Fruit fly (Drosophila melanogaster) whole organism, prepupa: ENCODE data around the gene Tbcd.

Experiments used
- Blimp-1 ChIP-seq: fragments of 200-800 bp; sonication (Bioruptor generic); optimal IDR thresholded peaks from 3 replicates; lab custom pipeline; 2017; ENCODE audit warnings: missing biosample characterization, missing genetic modification characterization, mild to moderate bottlenecking, moderate library complexity, missing genetic modification reagents
- CG11762 ChIP-seq: fragments of 200-800 bp; sonication (Bioruptor generic); optimal IDR thresholded peaks from 3 replicates; lab custom pipeline; 2016; ENCODE audit warnings: missing biosample characterization, missing genetic modification characterization; ENCODE audit not compliant: insufficient read depth
- CG16779 ChIP-seq: fragments of 200-800 bp; sonication (Bioruptor generic); optimal IDR thresholded peaks from 3 replicates; lab custom pipeline; 2017; ENCODE audit warnings: missing biosample characterization, mild to moderate bottlenecking, missing genetic modification characterization
- CG6854 ChIP-seq: fragments of 200-800 bp; sonication (Bioruptor generic); optimal IDR thresholded peaks from 2 replicates; lab custom pipeline; 2017; ENCODE audit warnings: missing biosample characterization, mild to moderate bottlenecking, missing genetic modification characterization
- CG7368 ChIP-seq: fragments of 200-800 bp; sonication (Bioruptor generic); optimal IDR thresholded peaks from 3 replicates; lab custom pipeline; 2016; ENCODE audit warnings: missing biosample characterization, missing genetic modification characterization
- CG8119 ChIP-seq: fragments of 200-800 bp; sonication (Bioruptor generic); IDR thresholded peaks from 3 replicates; pipeline ENCODE4 v1.3.6; 2022; ENCODE audit warnings: missing biosample characterization, missing genetic modification characterization
- CG8319 ChIP-seq: fragments of 200-800 bp; sonication (Bioruptor generic); optimal IDR thresholded peaks from 3 replicates; lab custom pipeline; 2016; ENCODE audit warnings: missing biosample characterization, missing genetic modification characterization
- Eip93F ChIP-seq: fragments of 200-800 bp; sonication (Bioruptor generic); optimal IDR thresholded peaks from 2 replicates; lab custom pipeline; 2016; ENCODE audit warnings: missing biosample characterization, mild to moderate bottlenecking, missing genetic modification characterization
- Met ChIP-seq: fragments of 200-800 bp; sonication (Bioruptor generic); optimal IDR thresholded peaks from 3 replicates; lab custom pipeline; 2016; ENCODE audit warnings: missing biosample characterization, missing genetic modification characterization
- Sox14 ChIP-seq: fragments of 200-800 bp; sonication (Bioruptor generic); optimal IDR thresholded peaks from 3 replicates; lab custom pipeline; 2016; ENCODE audit warnings: missing biosample characterization, missing genetic modification characterization
- esn ChIP-seq: fragments of 200-800 bp; sonication (Bioruptor generic); optimal IDR thresholded peaks from 2 replicates; lab custom pipeline; 2016; ENCODE audit warnings: missing biosample characterization, mild to moderate bottlenecking, missing genetic modification characterization, moderate library complexity
- fd59A ChIP-seq: fragments of 200-800 bp; sonication (Bioruptor generic); optimal IDR thresholded peaks from 2 replicates; lab custom pipeline; 2017; ENCODE audit warnings: missing biosample characterization, mild to moderate bottlenecking, missing genetic modification characterization, missing genetic modification reagents
- salr ChIP-seq, 2 experiments: fragments of 200-800 bp; sonication (Bioruptor generic); optimal IDR thresholded peaks; 3 replicates each; lab custom pipeline; 2016 to 2018; ENCODE audit warnings: missing biosample characterization in 2 of 2, missing genetic modification characterization in 2 of 2, mild to moderate bottlenecking in 1 of 2
- topi ChIP-seq: fragments of 200-800 bp; sonication (Bioruptor generic); optimal IDR thresholded peaks from 3 replicates; lab custom pipeline; 2016; ENCODE audit warnings: missing biosample characterization, missing genetic modification characterization

DNA sequence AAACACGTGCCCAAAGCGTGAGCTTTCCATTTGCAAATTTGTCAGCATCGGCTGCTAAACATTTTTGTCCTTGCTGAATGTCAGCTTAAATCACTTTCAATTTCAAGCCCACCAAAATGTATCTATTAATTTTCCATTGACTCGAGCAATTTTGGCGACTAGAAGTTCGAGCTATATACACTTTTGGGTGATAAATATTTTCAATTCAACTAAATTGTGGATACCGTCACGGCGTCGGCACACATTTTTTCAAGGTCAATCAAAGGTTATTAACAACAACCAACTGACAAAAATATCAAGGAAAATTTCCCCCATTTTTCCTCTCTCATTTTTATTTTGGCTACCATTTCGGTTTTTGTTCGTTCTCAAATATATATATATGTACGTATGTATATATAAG, 15.1 kb upstream of the Tbcd start:
- TF ChIP-seq CG8119 (GFP tag; lab: Robert Waterston, UW) (no peak), topi (GFP tag; lab: Kevin White, UChicago) (no peak), fd59A (GFP tag; lab: Kevin White, UChicago) (no peak), esn (GFP tag; lab: Kevin White, UChicago) (no peak), Blimp-1 (no peak), salr (GFP tag; optimal IDR thresholded peaks at IDR 0.05; lab: Kevin White, UChicago) (no peak), CG7368 (GFP tag; lab: Kevin White, UChicago) (no peak), Eip93F (GFP tag; lab: Kevin White, UChicago) (no peak), CG8319 (GFP tag; lab: Kevin White, UChicago) (no peak), Met (GFP tag; lab: Kevin White, UChicago) (no peak), CG16779 (tag; lab: Kevin White, UChicago) (no peak), Sox14 (GFP tag; lab: Kevin White, UChicago) (no peak), CG6854 (GFP tag; lab: Kevin White, UChicago) (no peak), CG11762 (GFP tag; lab: Kevin White, UChicago) (no peak)
